Worm (Caenorhabditis elegans) whole organism, midembryonic: Measurements from ENCODE around the gene F35H10.6.
A peak's percentile ranks its signal among the peaks of the same experiment; 100 is the strongest.

Source experiments
- T22C8.4 ChIP-seq: fragments of 200-800 bp; sonication (Bioruptor generic); IDR thresholded peaks from 2 replicates; pipeline ENCODE4 v1.3.6; 2022; ENCODE audit warnings: missing genetic modification characterization, missing compliant biosample characterization
- cog-1 ChIP-seq: sonication (generic microtip); optimal IDR thresholded peaks from 2 replicates; lab custom pipeline; 2016; ENCODE audit warnings: missing genetic modification characterization, missing compliant biosample characterization
- flt-1 ChIP-seq: fragments of 200-800 bp; sonication (Bioruptor generic); IDR thresholded peaks from 2 replicates; pipeline ENCODE4 v1.3.6; 2022; ENCODE audit warnings: missing genetic modification characterization, missing compliant biosample characterization
- klf-2 ChIP-seq: fragments of 200-800 bp; sonication (Bioruptor generic); conservative IDR thresholded peaks from 2 replicates; pipeline ENCODE4 v1.3.6; 2022; ENCODE audit warnings: missing genetic modification reagents, missing genetic modification characterization, missing compliant biosample characterization
- med-1 ChIP-seq: sonication (generic microtip); optimal IDR thresholded peaks from 2 replicates; lab custom pipeline; 2017; ENCODE audit warnings: missing genetic modification characterization, mild to moderate bottlenecking, missing compliant biosample characterization, antibody characterized with exemption, missing genetic modification reagents; ENCODE audit not compliant: insufficient read depth
- ref-1 ChIP-seq: fragments of 200-800 bp; sonication (Bioruptor generic); conservative IDR thresholded peaks from 2 replicates; pipeline ENCODE4 v1.3.6; 2022; ENCODE audit warnings: missing genetic modification reagents, missing genetic modification characterization, missing compliant biosample characterization
- tab-1 ChIP-seq: fragments of 200-800 bp; sonication (Bioruptor generic); IDR thresholded peaks from 2 replicates; pipeline ENCODE4 v1.3.6; 2022; ENCODE audit warnings: missing genetic modification characterization, missing compliant biosample characterization
- ztf-23 ChIP-seq: fragments of 200-800 bp; sonication (Bioruptor generic); IDR thresholded peaks from 2 replicates; pipeline ENCODE4 v1.3.6; 2022; ENCODE audit warnings: missing genetic modification reagents, missing genetic modification characterization, missing compliant biosample characterization
- ztf-29 ChIP-seq: fragments of 200-800 bp; sonication (Bioruptor generic); IDR thresholded peaks from 2 replicates; pipeline ENCODE4 v1.3.6; 2022; ENCODE audit warnings: missing genetic modification reagents, missing genetic modification characterization, missing compliant biosample characterization

The F35H10.6 gene

DNA sequence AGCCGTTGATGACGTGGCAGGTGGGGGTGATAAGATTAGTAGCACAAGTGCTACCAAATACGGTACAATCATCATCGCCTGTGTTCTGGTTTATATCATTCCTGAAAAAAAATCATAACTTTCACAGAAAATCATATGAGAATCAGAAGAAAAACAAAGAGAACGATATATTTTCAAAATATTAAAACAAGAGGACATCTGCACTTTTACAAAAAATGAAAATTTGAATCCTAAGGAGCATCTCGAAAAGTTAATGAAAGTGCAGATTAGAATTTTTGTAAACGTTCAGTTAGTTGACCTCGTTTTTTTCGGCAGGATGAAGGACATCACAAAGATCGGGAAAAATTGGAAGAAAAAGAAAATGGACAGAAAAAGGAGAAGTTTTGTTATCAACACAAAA is 13.1 kb downstream of the F35H10.6 start, which contains the start of gene F35H10.10:
Gene F35H10.10, minus strand, starts transcription at position 101 of the 400 bp plus-strand sequence.
- no peak for TF ChIP-seq med-1
- no peak for TF ChIP-seq flt-1
- no peak for TF ChIP-seq klf-2 (GFP tag; lab: Robert Waterston, UW)
- TF ChIP-seq ref-1 (GFP tag; lab: Robert Waterston, UW), result no peak
- no peak for TF ChIP-seq ztf-23 (GFP tag; lab: Robert Waterston, UW)
- no peak for TF ChIP-seq ztf-29 (GFP tag; lab: Robert Waterston, UW)

DNA sequence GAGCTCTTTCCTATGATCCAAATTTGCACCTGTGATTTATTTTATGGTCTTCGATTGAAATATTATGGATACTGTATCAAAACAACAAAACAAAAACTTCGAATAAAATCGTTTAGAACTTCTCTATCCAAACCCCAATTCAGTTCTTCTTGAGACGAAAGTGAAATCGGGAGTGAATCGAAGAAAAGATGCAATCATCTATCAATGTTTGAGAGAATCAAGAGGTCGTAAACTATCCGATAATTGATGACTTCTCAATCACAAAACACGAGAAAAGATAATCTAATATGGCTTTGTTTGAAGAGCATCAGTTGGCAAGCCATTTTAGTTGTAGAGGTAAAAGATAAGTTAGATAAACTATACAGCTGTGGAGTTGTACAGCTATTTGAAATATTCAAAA is 18.1 kb downstream of the F35H10.6 start:
- no peak for TF ChIP-seq klf-2 (GFP tag; lab: Robert Waterston, UW)
- no peak for TF ChIP-seq cog-1
- TF ChIP-seq ztf-29 (GFP tag; lab: Robert Waterston, UW), result no peak
- TF ChIP-seq tab-1 (GFP tag; lab: Robert Waterston, UW), result no peak
- TF ChIP-seq ref-1 (GFP tag; lab: Robert Waterston, UW), result no peak

DNA sequence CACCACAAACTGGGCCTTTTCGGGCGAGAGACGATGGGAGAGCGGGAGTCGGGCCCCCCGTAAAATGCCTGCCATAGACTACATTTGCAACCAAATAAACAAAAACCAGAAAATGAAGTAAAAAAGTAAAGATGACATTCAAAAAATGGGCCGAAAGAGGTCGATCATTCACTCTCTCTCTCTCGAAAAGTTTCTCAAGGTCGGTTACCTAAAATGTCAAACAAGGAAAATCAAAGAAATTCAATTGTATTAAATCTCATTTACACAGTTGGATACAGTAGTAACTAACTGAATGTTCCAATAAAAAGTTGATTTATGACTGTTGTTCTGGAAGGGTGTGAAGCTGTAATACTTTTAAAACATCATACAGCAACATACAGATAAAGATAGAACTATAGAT is 19.1 kb downstream of the F35H10.6 start:
- TF ChIP-seq tab-1 (GFP tag; lab: Robert Waterston, UW), result no peak

DNA sequence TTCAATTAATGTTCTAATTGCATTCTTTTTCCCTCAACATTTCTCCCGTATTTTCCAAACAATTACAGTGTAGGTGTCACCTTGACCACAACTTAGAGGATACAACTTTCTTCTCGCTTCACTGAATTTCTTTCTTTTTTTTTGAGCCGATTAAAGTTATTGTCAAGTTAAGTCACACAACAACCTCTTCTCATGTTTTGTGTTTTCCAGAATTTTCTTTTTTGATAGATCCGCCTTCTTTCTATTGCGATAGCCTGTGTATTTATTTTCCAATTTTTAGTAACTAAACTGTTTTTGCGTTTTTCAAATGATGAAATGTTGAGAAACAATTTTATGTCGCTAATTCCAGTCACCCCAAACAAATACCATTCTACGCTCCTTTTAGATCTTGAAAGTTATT is 25.9 kb downstream of the F35H10.6 start, which contains the start of gene F35H10.3:
Gene F35H10.3, plus strand, starts transcription at position 301 of the 400 bp plus-strand sequence.
- TF ChIP-seq T22C8.4 (GFP tag; lab: Robert Waterston, UW), result no peak
- no peak for TF ChIP-seq ztf-23 (GFP tag; lab: Robert Waterston, UW)
- no peak for TF ChIP-seq flt-1
- no peak for TF ChIP-seq cog-1
- no peak for TF ChIP-seq tab-1 (GFP tag; lab: Robert Waterston, UW)
- TF ChIP-seq klf-2 (GFP tag; lab: Robert Waterston, UW), result no peak
- TF ChIP-seq med-1, result no peak

DNA sequence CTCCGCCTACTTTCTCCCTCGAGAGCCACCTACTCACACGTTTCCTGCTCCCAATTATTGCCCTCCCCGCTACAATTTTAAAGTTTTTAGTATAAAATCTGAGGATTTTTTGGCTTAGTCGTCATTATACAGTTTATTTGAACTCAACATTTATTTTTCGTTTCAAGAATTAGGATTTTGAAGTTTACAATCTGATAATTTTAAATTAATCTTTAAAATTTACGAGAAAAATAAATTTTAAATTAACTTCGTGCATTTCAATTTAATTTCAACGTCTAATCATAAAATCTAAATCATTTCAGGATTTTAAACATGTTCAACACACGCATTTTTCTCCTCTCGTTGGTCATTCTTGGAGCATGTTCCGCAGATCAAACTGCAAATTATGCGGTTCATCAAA is 29.2 kb downstream of the F35H10.6 start, which contains the start of gene F35H10.2:
Gene F35H10.2, plus strand, starts transcription at position 301 of the 400 bp plus-strand sequence.
- TF ChIP-seq klf-2 (GFP tag; lab: Robert Waterston, UW) (no peak), T22C8.4 (GFP tag; lab: Robert Waterston, UW) (no peak), cog-1 (no peak), ref-1 (GFP tag; lab: Robert Waterston, UW) (no peak), med-1 (no peak)

DNA sequence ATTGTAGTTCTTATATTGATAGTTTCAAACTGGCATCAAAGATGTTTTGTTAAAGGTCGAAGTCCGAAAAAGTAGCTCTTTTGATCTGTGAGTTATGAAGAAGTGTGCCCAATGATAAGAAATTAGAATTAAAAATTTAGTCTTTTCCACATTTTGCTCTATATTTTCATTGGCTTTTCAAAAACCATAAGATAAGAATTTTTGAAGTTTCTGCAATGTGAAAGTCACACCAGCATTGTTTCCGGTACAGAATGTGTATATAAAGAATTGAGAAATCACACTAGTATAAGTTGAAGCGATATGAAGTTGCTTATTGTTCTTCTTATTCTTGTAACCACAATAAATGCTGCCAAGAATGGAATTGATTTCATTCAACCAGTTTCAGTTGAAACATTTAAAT is 32.8 kb downstream of the F35H10.6 start, which contains the start of gene lys-10:
Gene lys-10, plus strand, starts transcription at position 301 of the 400 bp plus-strand sequence.
- no peak for TF ChIP-seq T22C8.4 (GFP tag; lab: Robert Waterston, UW)

DNA sequence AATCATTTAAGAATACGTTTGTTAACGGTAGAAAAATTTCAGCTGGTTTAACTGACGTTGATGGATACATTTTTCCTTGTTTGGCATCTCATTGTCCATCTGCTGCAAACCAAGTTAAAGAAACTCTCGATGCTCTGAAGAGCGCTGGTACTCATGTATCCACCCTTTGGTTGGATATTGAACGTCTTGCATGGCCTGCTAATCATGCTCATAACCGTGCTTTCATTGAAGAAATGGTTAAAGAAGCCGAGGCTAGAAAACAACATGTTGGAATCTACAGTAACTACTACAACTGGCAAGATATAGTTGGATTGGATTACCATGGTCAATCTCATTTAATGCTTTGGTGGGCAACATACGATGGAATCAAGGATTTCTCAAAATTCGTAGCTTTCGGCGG is 33.3 kb downstream of the F35H10.6 start:
- no peak for TF ChIP-seq ref-1 (GFP tag; lab: Robert Waterston, UW)

DNA sequence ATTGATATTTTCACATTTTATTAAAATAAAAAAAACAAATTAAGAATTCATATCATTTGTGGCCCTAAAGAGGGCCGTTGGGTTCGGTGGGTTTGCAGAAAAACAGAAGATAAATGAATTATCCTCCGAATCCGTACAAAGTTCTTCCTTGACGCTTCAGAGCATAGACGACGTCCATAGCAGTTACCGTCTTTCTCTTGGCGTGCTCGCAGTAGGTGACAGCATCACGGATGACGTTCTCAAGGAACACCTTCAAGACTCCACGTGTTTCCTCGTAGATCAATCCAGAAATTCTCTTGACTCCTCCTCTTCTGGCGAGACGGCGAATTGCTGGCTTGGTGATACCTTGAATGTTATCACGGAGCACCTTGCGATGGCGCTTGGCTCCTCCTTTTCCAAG is 33.8 kb downstream of the F35H10.6 start:
- TF ChIP-seq med-1 (no peak), tab-1 (GFP tag; lab: Robert Waterston, UW) (no peak), flt-1 (no peak), cog-1 (no peak), ref-1 (GFP tag; lab: Robert Waterston, UW) (no peak)

DNA sequence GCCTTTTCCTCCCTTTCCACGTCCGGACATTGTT is 34.0 kb downstream of the F35H10.6 start, which contains the start of gene his-31:
Gene his-31, minus strand, starts transcription at position 30 of the 34 bp plus-strand sequence.
- TF ChIP-seq ztf-29 (GFP tag; lab: Robert Waterston, UW) (no peak), tab-1 (GFP tag; lab: Robert Waterston, UW) (no peak), med-1 (no peak)

DNA sequence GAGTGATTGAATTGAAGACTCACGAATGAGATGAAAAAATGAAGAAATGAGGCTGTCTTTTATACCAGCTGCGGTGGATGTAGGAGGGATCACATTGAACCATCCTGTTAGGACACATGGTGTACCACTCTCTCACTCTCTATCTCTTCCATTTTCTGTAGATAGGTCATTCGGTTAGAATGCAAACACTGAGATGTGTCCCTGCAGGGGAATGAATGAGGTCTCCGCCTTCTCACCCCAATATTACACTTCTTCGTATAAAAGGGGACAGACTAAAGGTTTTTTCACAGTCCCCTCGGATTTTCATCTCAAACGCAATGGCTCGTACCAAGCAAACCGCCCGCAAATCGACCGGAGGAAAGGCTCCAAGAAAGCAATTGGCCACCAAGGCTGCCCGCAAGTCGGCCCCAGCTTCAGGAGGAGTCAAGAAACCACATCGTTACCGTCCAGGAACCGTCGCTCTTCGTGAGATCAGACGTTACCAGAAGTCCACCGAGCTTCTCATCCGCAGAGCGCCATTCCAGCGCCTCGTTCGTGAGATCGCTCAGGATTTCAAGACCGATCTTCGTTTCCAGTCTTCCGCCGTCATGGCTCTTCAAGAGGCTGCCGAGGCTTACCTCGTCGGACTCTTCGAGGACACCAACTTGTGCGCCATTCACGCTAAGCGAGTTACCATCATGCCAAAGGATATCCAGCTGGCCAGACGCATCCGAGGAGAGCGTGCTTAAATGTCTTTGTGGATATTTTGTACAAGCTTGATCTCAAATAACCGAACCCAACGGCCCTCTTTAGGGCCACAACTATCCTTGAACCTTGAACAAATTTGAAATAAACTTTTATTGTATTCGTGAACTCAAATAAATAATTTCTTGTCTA is 34.5 kb downstream of the F35H10.6 start, which contains the start of gene his-32:
Gene his-32, plus strand, starts transcription at position 318 of the 876 bp plus-strand sequence.
- TF ChIP-seq ref-1 (GFP tag; lab: Robert Waterston, UW) (no peak; the same call in 1 of the 2 replicates), cog-1 (peak; percentile 87), ztf-29 (GFP tag; lab: Robert Waterston, UW) (peak; percentile 14; the same call in 1 of the 2 replicates), flt-1 (peak; percentile 86), ztf-23 (GFP tag; lab: Robert Waterston, UW) (no peak)

DNA sequence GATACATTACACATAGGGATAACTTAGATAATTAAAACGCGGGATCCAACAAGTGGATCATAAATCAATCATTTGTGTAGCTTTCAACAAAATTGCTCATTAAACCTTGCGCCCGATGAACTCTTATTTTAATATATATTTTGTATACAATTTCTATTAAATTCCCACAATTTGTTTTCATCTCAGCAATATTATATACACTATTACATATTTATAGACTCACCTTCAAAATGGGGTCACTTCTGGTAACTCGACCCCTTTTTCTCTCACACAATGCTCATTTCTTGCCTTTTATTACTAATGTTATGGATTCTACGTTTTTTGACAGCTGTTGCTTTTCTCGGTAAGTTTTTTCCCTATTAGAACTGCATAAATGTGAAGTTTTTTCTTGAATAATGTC is 39.9 kb downstream of the F35H10.6 start, which contains the start of gene lgc-6:
Gene lgc-6, plus strand, starts transcription at position 301 of the 400 bp plus-strand sequence.
- TF ChIP-seq cog-1 (no peak), flt-1 (no peak), ztf-29 (GFP tag; lab: Robert Waterston, UW) (no peak), ref-1 (GFP tag; lab: Robert Waterston, UW) (no peak), med-1 (no peak), klf-2 (GFP tag; lab: Robert Waterston, UW) (no peak), T22C8.4 (GFP tag; lab: Robert Waterston, UW) (no peak), ztf-23 (GFP tag; lab: Robert Waterston, UW) (no peak), tab-1 (GFP tag; lab: Robert Waterston, UW) (no peak)

DNA sequence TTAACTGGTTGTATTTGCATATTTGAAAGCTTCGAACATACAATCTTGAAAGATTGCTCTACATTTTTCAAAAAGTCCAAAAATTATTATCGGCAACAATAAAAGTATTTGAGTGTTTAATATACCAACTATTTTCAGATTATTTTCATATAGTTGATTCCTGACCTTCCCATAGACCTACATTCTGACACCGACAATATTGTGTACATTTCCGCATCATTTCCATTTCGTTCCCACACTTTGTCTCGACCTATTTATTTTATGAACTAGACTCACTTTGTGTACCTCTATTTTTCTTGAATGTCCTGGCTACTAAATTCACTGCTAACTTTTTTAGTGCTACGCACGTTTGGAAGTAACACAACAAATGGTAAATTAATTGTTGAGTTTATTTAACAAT is 42.6 kb downstream of the F35H10.6 start, which contains the start of gene lgc-5:
Gene lgc-5, plus strand, starts transcription at position 301 of the 400 bp plus-strand sequence.
- TF ChIP-seq ztf-23 (GFP tag; lab: Robert Waterston, UW) (no peak), klf-2 (GFP tag; lab: Robert Waterston, UW) (no peak), med-1 (no peak), ztf-29 (GFP tag; lab: Robert Waterston, UW) (no peak), cog-1 (no peak), ref-1 (GFP tag; lab: Robert Waterston, UW) (no peak), T22C8.4 (GFP tag; lab: Robert Waterston, UW) (no peak), tab-1 (GFP tag; lab: Robert Waterston, UW) (no peak), flt-1 (no peak)
